Worm (Caenorhabditis elegans) whole organism, mixed stage, embryonic: ENCODE results near the gene ldp-1.

Source experiments
- lin-13 ChIP-seq: fragments of 150-350 bp; optimal IDR thresholded peaks from 2 replicates; lab custom pipeline; 2014; ENCODE audit warnings: missing biosample characterization, missing genetic modification characterization
- nhr-237 ChIP-seq: fragments of 150-350 bp; optimal IDR thresholded peaks from 2 replicates; lab custom pipeline; 2014; ENCODE audit warnings: missing biosample characterization, missing genetic modification characterization

ce11 chrV:2156830-2157229 is 29.5 kb downstream of the ldp-1 start, which contains the start of gene srbc-22:
- TF ChIP-seq nhr-237 (tag; lab: Kevin White, UChicago) = no peak
- no peak for TF ChIP-seq lin-13
